Worm (Caenorhabditis elegans): ENCODE results near the gene Y57G11C.52.

Y57G11C.52 gene

ce11 chrIV:14890914-14891313 lies 37.1 kb downstream of the Y57G11C.52 start:
- no peak for TF ChIP-seq mep-1 (tag; optimal IDR thresholded peaks at IDR 0.05)
- TF ChIP-seq pax-3 (tag; optimal IDR thresholded peaks at IDR 0.05), result no peak
- TF ChIP-seq elt-3 (tag; optimal IDR thresholded peaks at IDR 0.05), result no peak
- no peak for TF ChIP-seq nhr-28 (tag; optimal IDR thresholded peaks at IDR 0.05)
- TF ChIP-seq lin-14 (GFP tag; optimal IDR thresholded peaks at IDR 0.05), result no peak
- no peak for TF ChIP-seq mef-2 (tag; optimal IDR thresholded peaks at IDR 0.05)
- TF ChIP-seq irx-1 (tag; optimal IDR thresholded peaks at IDR 0.05), result no peak
- TF ChIP-seq mdl-1 (tag; optimal IDR thresholded peaks at IDR 0.05), result no peak
- no peak for TF ChIP-seq C04F5.9 (tag; optimal IDR thresholded peaks at IDR 0.05)
- no peak for TF ChIP-seq sup-37 (GFP tag; optimal IDR thresholded peaks at IDR 0.05)

- TF ChIP-seq nhr-12 (tag; optimal IDR thresholded peaks at IDR 0.05) (no peak), nhr-84 (tag; optimal IDR thresholded peaks at IDR 0.05) (no peak), mdl-1 (tag; optimal IDR thresholded peaks at IDR 0.05) (no peak), nhr-85 (tag) (no peak), alr-1 (tag; optimal IDR thresholded peaks at IDR 0.05; ENCODE audit: borderline replicate concordance) (no peak), mab-9 (GFP tag; IDR thresholded peaks at IDR 0.05) (no peak)
Measured at ce11 chrIV:14891996-14892395, 38.2 kb downstream of the Y57G11C.52 start.

- TF ChIP-seq nhr-12 (tag; optimal IDR thresholded peaks at IDR 0.05), result no peak
- no peak for TF ChIP-seq vab-15 (tag; optimal IDR thresholded peaks at IDR 0.05)
- TF ChIP-seq mep-1 (tag; optimal IDR thresholded peaks at IDR 0.05), result no peak
- no peak for TF ChIP-seq blmp-1 (tag; optimal IDR thresholded peaks at IDR 0.05)
- TF ChIP-seq fkh-8 (tag; optimal IDR thresholded peaks at IDR 0.05), result no peak
- no peak for TF ChIP-seq zag-1 (tag; optimal IDR thresholded peaks at IDR 0.05)
- no peak for TF ChIP-seq nhr-237 (tag; optimal IDR thresholded peaks at IDR 0.05)
- no peak for TF ChIP-seq mdl-1 (tag; optimal IDR thresholded peaks at IDR 0.05)
Measured at ce11 chrIV:14894339-14894738, 40.5 kb downstream of the Y57G11C.52 start.

- TF ChIP-seq nhr-85 (tag), result peak; percentile 63
- peak; percentile 6 for TF ChIP-seq hlh-17 (GFP tag; optimal IDR thresholded peaks at IDR 0.05; ENCODE audit: borderline replicate concordance)
- TF ChIP-seq efl-1 (optimal IDR thresholded peaks at IDR 0.05), result no peak
- peak in 1 of 2 experiments; percentile 83 for TF ChIP-seq efl-1 (GFP tag; optimal IDR thresholded peaks at IDR 0.05 in 1 of 2)
- no peak for TF ChIP-seq nhr-76 (tag; optimal IDR thresholded peaks at IDR 0.05)
Measured at ce11 chrIV:14903188-14903587, 49.4 kb downstream of the Y57G11C.52 start.
